Worm (Caenorhabditis elegans): Measurements from ENCODE around the gene zfp-1.
A peak's percentile ranks its signal among the peaks of the same experiment; 100 is the strongest.

zfp-1 gene

ce11 chrIII:8831059-8831750 lies 39.9 kb downstream of the zfp-1 start, which contains the start of gene F44E2.10:
Gene F44E2.10 (minus strand): TSS chrIII:8831109.
- TF ChIP-seq lin-11 (tag; optimal IDR thresholded peaks at IDR 0.05): no peak
- TF ChIP-seq unc-55 (GFP tag; optimal IDR thresholded peaks at IDR 0.05): no peak
- TF ChIP-seq nhr-23 (tag; optimal IDR thresholded peaks at IDR 0.05): no peak
- no peak for TF ChIP-seq alr-1 (tag; optimal IDR thresholded peaks at IDR 0.05)
- no peak for TF ChIP-seq sma-3 (GFP tag; optimal IDR thresholded peaks at IDR 0.05)
- TF ChIP-seq skn-1 (tag; optimal IDR thresholded peaks at IDR 0.05): no peak
- TF ChIP-seq unc-39 (tag; optimal IDR thresholded peaks at IDR 0.05): no peak
- TF ChIP-seq elt-3 (tag; optimal IDR thresholded peaks at IDR 0.05): no peak
- no peak for TF ChIP-seq nhr-11 (tag; optimal IDR thresholded peaks at IDR 0.05)
- no peak for TF ChIP-seq Y55F3AM.14 (GFP tag; optimal IDR thresholded peaks at IDR 0.05)
- TF ChIP-seq nhr-12 (tag; optimal IDR thresholded peaks at IDR 0.05): no peak
- no peak for TF ChIP-seq gmeb-1 (tag; optimal IDR thresholded peaks at IDR 0.05)
- TF ChIP-seq lin-39 (tag; optimal IDR thresholded peaks at IDR 0.05): no peak
- TF ChIP-seq nhr-10 (tag; optimal IDR thresholded peaks at IDR 0.05): no peak
- no peak for TF ChIP-seq blmp-1 (tag; optimal IDR thresholded peaks at IDR 0.05; ENCODE audit: insufficient read depth)
- no peak for TF ChIP-seq ama-1 (optimal IDR thresholded peaks at IDR 0.05)
- no peak for TF ChIP-seq ztf-4 (tag; optimal IDR thresholded peaks at IDR 0.05)

DNA sequence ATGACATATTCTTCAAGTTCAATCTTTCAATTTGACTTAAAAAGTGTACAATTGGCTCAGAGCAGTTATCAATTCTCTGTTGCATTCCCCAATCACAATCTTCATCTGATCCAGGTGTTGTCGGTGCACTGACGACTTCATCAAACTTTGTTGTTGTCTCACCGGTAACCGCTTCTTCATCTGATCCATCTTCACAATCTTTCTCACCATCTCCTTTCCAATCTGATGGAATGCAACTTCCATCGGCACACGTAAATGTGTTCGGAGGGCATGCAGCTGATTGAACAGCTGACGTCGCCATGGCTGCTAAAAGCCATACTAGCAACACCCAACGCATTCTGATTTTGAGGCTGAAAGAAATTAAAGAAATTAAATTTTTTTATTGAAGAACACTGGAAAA lies 46.7 kb downstream of the zfp-1 start, which contains the start of gene F44E2.4:
TSS of gene F44E2.4 (minus strand) at position 350 of the 400 bp plus-strand sequence.
- TF ChIP-seq lsy-2 (tag; optimal IDR thresholded peaks at IDR 0.05): no peak
- no peak for TF ChIP-seq C34F6.9 (tag; optimal IDR thresholded peaks at IDR 0.05)
- TF ChIP-seq nhr-12 (tag; optimal IDR thresholded peaks at IDR 0.05): no peak
- peak; percentile 44 for TF ChIP-seq elt-1 (tag; optimal IDR thresholded peaks at IDR 0.05)
- peak; percentile 6 for TF ChIP-seq ceh-16 (tag; optimal IDR thresholded peaks at IDR 0.05)
- TF ChIP-seq fos-1 (tag; optimal IDR thresholded peaks at IDR 0.05): no peak

ce11 chrIII:8839813-8840212 lies 48.5 kb downstream of the zfp-1 start:
- TF ChIP-seq nhr-25 (tag; optimal IDR thresholded peaks at IDR 0.05) (no peak), nhr-11 (tag; optimal IDR thresholded peaks at IDR 0.05) (no peak), unc-62 (GFP tag; optimal IDR thresholded peaks at IDR 0.05) (no peak), snpc-4 (tag; optimal IDR thresholded peaks at IDR 0.05) (no peak), ama-1 (optimal IDR thresholded peaks at IDR 0.05) (no peak), C34F6.9 (tag; optimal IDR thresholded peaks at IDR 0.05) (no peak), unc-55 (GFP tag; optimal IDR thresholded peaks at IDR 0.05) (no peak), aly-2 (tag; optimal IDR thresholded peaks at IDR 0.05) (no peak), mdl-1 (tag; optimal IDR thresholded peaks at IDR 0.05) (no peak), sma-3 (GFP tag; optimal IDR thresholded peaks at IDR 0.05) (no peak)

- no peak for TF ChIP-seq nhr-77 (tag; optimal IDR thresholded peaks at IDR 0.05)
- no peak for TF ChIP-seq nhr-10 (tag; optimal IDR thresholded peaks at IDR 0.05)
- TF ChIP-seq lsy-2 (tag; optimal IDR thresholded peaks at IDR 0.05): no peak
- TF ChIP-seq lin-13 (GFP tag; optimal IDR thresholded peaks at IDR 0.05): no peak
- no peak for TF ChIP-seq sma-9 (GFP tag; optimal IDR thresholded peaks at IDR 0.05)
- TF ChIP-seq sma-9 (tag; optimal IDR thresholded peaks at IDR 0.05): no peak
- no peak for TF ChIP-seq nhr-12 (tag; optimal IDR thresholded peaks at IDR 0.05)
- TF ChIP-seq ceh-16 (tag; optimal IDR thresholded peaks at IDR 0.05): no peak
- no peak for TF ChIP-seq sem-4 (tag; optimal IDR thresholded peaks at IDR 0.05)
- TF ChIP-seq sma-3 (GFP tag; optimal IDR thresholded peaks at IDR 0.05): no peak
- no peak for TF ChIP-seq lin-11 (tag; optimal IDR thresholded peaks at IDR 0.05)
- no peak for TF ChIP-seq mbf-1 (tag; optimal IDR thresholded peaks at IDR 0.05)
- TF ChIP-seq nhr-11 (tag; optimal IDR thresholded peaks at IDR 0.05): no peak
These were observed 52.8 kb downstream of the zfp-1 start for ce11 chrIII:8844137-8844536.

DNA sequence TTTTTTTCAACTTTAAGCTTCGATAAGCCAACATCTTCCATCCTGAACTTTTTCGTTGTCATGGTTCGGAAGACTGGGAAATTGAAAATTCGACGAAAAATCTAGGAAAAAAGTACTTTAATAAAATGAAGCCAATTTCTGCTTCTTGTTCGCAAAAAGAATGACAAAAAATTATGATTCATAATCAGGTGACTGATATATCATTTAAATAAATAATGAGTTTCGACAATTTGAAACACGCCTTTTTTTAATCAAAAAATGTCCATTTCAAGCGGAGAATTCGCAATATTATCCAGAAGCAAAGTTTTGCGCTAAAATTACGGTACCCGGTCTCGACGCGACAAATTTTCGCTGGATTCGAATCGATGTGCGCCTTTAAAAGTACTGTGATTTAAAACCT lies 53.8 kb downstream of the zfp-1 start, which contains the start of gene F44E2.6:
TSS of gene F44E2.6 (minus strand) at position 101 of the 400 bp plus-strand sequence.
- TF ChIP-seq skn-1 (tag; optimal IDR thresholded peaks at IDR 0.05) (no peak), unc-39 (tag; optimal IDR thresholded peaks at IDR 0.05) (no peak), R02D3.7 (tag; optimal IDR thresholded peaks at IDR 0.05) (no peak), egl-27 (tag; optimal IDR thresholded peaks at IDR 0.05) (no peak), elt-1 (tag; optimal IDR thresholded peaks at IDR 0.05) (no peak), unc-55 (GFP tag; optimal IDR thresholded peaks at IDR 0.05) (no peak), alr-1 (tag; optimal IDR thresholded peaks at IDR 0.05) (no peak), fos-1 (tag; optimal IDR thresholded peaks at IDR 0.05) (no peak), lsy-2 (tag; optimal IDR thresholded peaks at IDR 0.05) (no peak), dmd-4 (tag; optimal IDR thresholded peaks at IDR 0.05) (no peak), snpc-4 (tag; optimal IDR thresholded peaks at IDR 0.05) (no peak), nhr-129 (tag; optimal IDR thresholded peaks at IDR 0.05) (no peak), gmeb-1 (tag; optimal IDR thresholded peaks at IDR 0.05) (no peak), lin-13 (GFP tag; optimal IDR thresholded peaks at IDR 0.05) (no peak), nhr-23 (tag; optimal IDR thresholded peaks at IDR 0.05) (no peak), ztf-11 (tag; optimal IDR thresholded peaks at IDR 0.05) (no peak), ceh-16 (tag; optimal IDR thresholded peaks at IDR 0.05) (no peak)
